Worm (Caenorhabditis elegans) whole organism, midembryonic: ENCODE data around the gene swp-1.

Experiments
- ref-1 ChIP-seq: fragments of 200-800 bp; sonication (Bioruptor generic); conservative IDR thresholded peaks from 2 replicates; pipeline ENCODE4 v1.3.6; 2022; ENCODE audit warnings: missing genetic modification reagents, missing genetic modification characterization, missing compliant biosample characterization
- ztf-29 ChIP-seq: fragments of 200-800 bp; sonication (Bioruptor generic); IDR thresholded peaks from 2 replicates; pipeline ENCODE4 v1.3.6; 2022; ENCODE audit warnings: missing genetic modification reagents, missing genetic modification characterization, missing compliant biosample characterization

DNA sequence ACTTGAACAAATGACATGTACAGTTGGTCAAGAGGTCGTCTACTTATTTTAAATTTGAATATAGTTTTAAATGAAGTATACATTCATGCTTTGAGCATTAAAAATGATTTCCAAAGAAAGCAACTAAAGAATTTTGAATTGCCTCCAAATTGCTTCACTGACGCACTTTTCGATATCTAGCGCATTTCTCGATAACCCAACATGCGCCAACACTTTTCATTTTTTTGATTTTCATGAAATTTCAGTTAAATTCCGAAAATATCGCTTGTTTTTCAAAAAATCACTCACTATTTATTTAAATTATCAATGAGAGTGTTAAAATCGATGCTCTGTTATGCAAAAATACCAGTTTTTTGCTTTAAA is 14.5 kb upstream of the swp-1 start:
- TF ChIP-seq ref-1 (no peak), ztf-29 (GFP tag; lab: Robert Waterston, UW) (no peak)
